Fruit fly (Drosophila melanogaster) whole organism, embryonic: Measurements from ENCODE around the gene dpr20.

Experiments
- Atf-2 ChIP-seq: fragments of 200-800 bp; sonication (Bioruptor generic); optimal IDR thresholded peaks from 2 replicates; lab custom pipeline; 2016; ENCODE audit warnings: missing biosample characterization, missing genetic modification characterization
- B-H1 ChIP-seq: fragments of 200-800 bp; sonication (Bioruptor generic); IDR thresholded peaks from 3 replicates; pipeline ENCODE4 v1.3.6; 2022; ENCODE audit warnings: missing biosample characterization, missing genetic modification characterization
- B-H2 ChIP-seq: fragments of 200-800 bp; sonication (Bioruptor generic); optimal IDR thresholded peaks from 2 replicates; lab custom pipeline; 2018; ENCODE audit warnings: missing biosample characterization, mild to moderate bottlenecking, missing genetic modification characterization
- CG10565 ChIP-seq: fragments of 200-800 bp; sonication (Bioruptor generic); optimal IDR thresholded peaks from 3 replicates; lab custom pipeline; 2016; ENCODE audit warnings: missing biosample characterization, mild to moderate bottlenecking, missing genetic modification characterization
- CG11723 ChIP-seq: fragments of 200-800 bp; sonication (Bioruptor generic); optimal IDR thresholded peaks from 2 replicates; lab custom pipeline; 2017; ENCODE audit warnings: missing biosample characterization, mild to moderate bottlenecking, missing genetic modification characterization
- CG12236 ChIP-seq: fragments of 200-800 bp; sonication (Bioruptor generic); optimal IDR thresholded peaks from 2 replicates; lab custom pipeline; 2016; ENCODE audit warnings: missing biosample characterization, missing genetic modification characterization
- CG14860 ChIP-seq: fragments of 200-800 bp; sonication (Bioruptor generic); IDR thresholded peaks from 3 replicates; pipeline ENCODE4 v1.3.6; 2022; ENCODE audit warnings: missing biosample characterization, missing genetic modification characterization; ENCODE audit not compliant: partially characterized antibody
- CG15601 ChIP-seq: fragments of 200-800 bp; sonication (Bioruptor generic); optimal IDR thresholded peaks from 3 replicates; lab custom pipeline; 2019; ENCODE audit warnings: missing biosample characterization, mild to moderate bottlenecking, missing genetic modification characterization, moderate library complexity
- CG16779 ChIP-seq: fragments of 200-800 bp; sonication (Bioruptor generic); IDR thresholded peaks from 2 replicates; pipeline ENCODE4 v1.3.6; 2022; ENCODE audit warnings: missing biosample characterization, missing genetic modification characterization
- CG18262 ChIP-seq: fragments of 200-800 bp; optimal IDR thresholded peaks from 3 replicates; lab custom pipeline; 2019; ENCODE audit warnings: missing biosample characterization, mild to moderate bottlenecking, missing genetic modification characterization, moderate library complexity
- CG18476 ChIP-seq: fragments of 200-800 bp; sonication (Bioruptor generic); optimal IDR thresholded peaks from 2 replicates; lab custom pipeline; 2016; ENCODE audit warnings: missing biosample characterization, mild to moderate bottlenecking, missing genetic modification characterization
- CG2199 ChIP-seq: fragments of 200-800 bp; sonication (Bioruptor generic); IDR thresholded peaks from 3 replicates; pipeline ENCODE4 v1.3.6; 2022; ENCODE audit warnings: missing biosample characterization, missing genetic modification characterization
- CG32767 ChIP-seq: fragments of 200-800 bp; sonication (Bioruptor generic); IDR thresholded peaks from 2 replicates; pipeline ENCODE4 v1.3.6; 2022; ENCODE audit warnings: missing biosample characterization, missing genetic modification characterization
- CG5245 ChIP-seq: fragments of 200-800 bp; sonication (Bioruptor generic); optimal IDR thresholded peaks from 3 replicates; lab custom pipeline; 2016; ENCODE audit warnings: missing biosample characterization, missing genetic modification characterization
- CG6689 ChIP-seq: fragments of 200-800 bp; sonication (Bioruptor generic); IDR thresholded peaks from 2 replicates; pipeline ENCODE4 v1.3.6; 2022; ENCODE audit warnings: missing biosample characterization, missing genetic modification characterization
- CG7556 ChIP-seq: fragments of 200-800 bp; sonication (Bioruptor generic); optimal IDR thresholded peaks from 2 replicates; lab custom pipeline; 2017; ENCODE audit warnings: missing biosample characterization, mild to moderate bottlenecking, missing genetic modification characterization
- CG8089 ChIP-seq: fragments of 200-800 bp; sonication (Bioruptor generic); optimal IDR thresholded peaks from 3 replicates; lab custom pipeline; 2016; ENCODE audit warnings: missing biosample characterization, missing genetic modification characterization
- CG9727 ChIP-seq: fragments of 200-800 bp; sonication (Bioruptor generic); optimal IDR thresholded peaks from 3 replicates; lab custom pipeline; 2017; ENCODE audit warnings: missing biosample characterization, mild to moderate bottlenecking, missing genetic modification characterization
- Chrac-16 ChIP-seq: fragments of 200-800 bp; sonication (Bioruptor generic); optimal IDR thresholded peaks from 3 replicates; lab custom pipeline; 2016; ENCODE audit warnings: missing biosample characterization, missing genetic modification characterization
- D19A ChIP-seq: fragments of 200-800 bp; optimal IDR thresholded peaks from 3 replicates; lab custom pipeline; 2019; ENCODE audit warnings: missing biosample characterization, mild to moderate bottlenecking, missing genetic modification characterization, moderate library complexity
- Dbx ChIP-seq: fragments of 200-800 bp; sonication (Bioruptor generic); IDR thresholded peaks from 3 replicates; pipeline ENCODE4 v1.3.6; 2022; ENCODE audit warnings: missing biosample characterization, missing genetic modification characterization
- Dp ChIP-seq: fragments of 200-800 bp; sonication (Bioruptor generic); optimal IDR thresholded peaks from 2 replicates; lab custom pipeline; 2018; ENCODE audit warnings: missing biosample characterization, mild to moderate bottlenecking, missing genetic modification characterization, moderate library complexity
- Dref ChIP-seq: fragments of 200-800 bp; sonication (Bioruptor generic); IDR thresholded peaks from 2 replicates; pipeline ENCODE4 v1.3.6; 2022; ENCODE audit warnings: missing biosample characterization, missing genetic modification characterization
- E2f1 ChIP-seq: fragments of 200-800 bp; sonication (Bioruptor generic); IDR thresholded peaks from 2 replicates; pipeline ENCODE4 v1.3.6; 2022; ENCODE audit warnings: missing biosample characterization, missing genetic modification characterization
- Fer1 ChIP-seq: fragments of 200-800 bp; sonication (Bioruptor generic); optimal IDR thresholded peaks from 2 replicates; lab custom pipeline; 2017; ENCODE audit warnings: missing biosample characterization, mild to moderate bottlenecking, missing genetic modification characterization
- HLH54F ChIP-seq: fragments of 200-800 bp; sonication (Bioruptor generic); optimal IDR thresholded peaks from 3 replicates; lab custom pipeline; 2016; ENCODE audit warnings: missing biosample characterization, missing genetic modification characterization
- Hmr ChIP-seq: fragments of 200-800 bp; sonication (Bioruptor generic); optimal IDR thresholded peaks from 3 replicates; lab custom pipeline; 2017; ENCODE audit warnings: mild to moderate bottlenecking, missing biosample characterization, missing genetic modification reagents, missing genetic modification characterization
- MTF-1 ChIP-seq: fragments of 200-800 bp; sonication (Bioruptor generic); optimal IDR thresholded peaks from 2 replicates; lab custom pipeline; 2018; ENCODE audit warnings: missing biosample characterization, mild to moderate bottlenecking, missing genetic modification characterization, borderline replicate concordance
- Med ChIP-seq: fragments of 200-800 bp; sonication (Bioruptor generic); peaks from one replicate; lab custom pipeline; 2016; ENCODE audit warnings: missing biosample characterization, missing genetic modification characterization, mild to moderate bottlenecking, inconsistent platforms, moderate library complexity
- Nf-YB ChIP-seq: fragments of 200-800 bp; sonication (Bioruptor generic); optimal IDR thresholded peaks from 3 replicates; lab custom pipeline; 2019; ENCODE audit warnings: missing biosample characterization, mild to moderate bottlenecking, missing genetic modification characterization, moderate library complexity
- Ssrp ChIP-seq: fragments of 200-800 bp; sonication (Bioruptor generic); optimal IDR thresholded peaks from 2 replicates; lab custom pipeline; 2018; ENCODE audit warnings: missing biosample characterization, mild to moderate bottlenecking, missing genetic modification characterization, moderate library complexity
- Tbp ChIP-seq: fragments of >200 bp; optimal IDR thresholded peaks from 2 replicates; lab custom pipeline; 2018; ENCODE audit warnings: missing biosample characterization, missing genetic modification characterization
- ato ChIP-seq: fragments of 200-800 bp; sonication (Bioruptor generic); IDR thresholded peaks from 2 replicates; pipeline ENCODE4 v1.3.6; 2022; ENCODE audit warnings: missing biosample characterization, missing genetic modification characterization; ENCODE audit not compliant: partially characterized antibody
- chif ChIP-seq, 2 experiments: fragments of 200-800 bp; sonication (Bioruptor generic); optimal IDR thresholded peaks; 3 replicates each; lab custom pipeline; 2016; ENCODE audit warnings: missing biosample characterization in 2 of 2, missing genetic modification characterization in 2 of 2
- cwo ChIP-seq: fragments of 200-800 bp; sonication (Bioruptor generic); optimal IDR thresholded peaks from 3 replicates; lab custom pipeline; 2017; ENCODE audit warnings: missing biosample characterization, missing genetic modification characterization, mild to moderate bottlenecking, moderate library complexity, missing genetic modification reagents
- dimm ChIP-seq: fragments of 200-800 bp; sonication (Bioruptor generic); IDR thresholded peaks from 2 replicates; pipeline ENCODE4 v1.3.6; 2022; ENCODE audit warnings: missing biosample characterization, missing genetic modification characterization
- en ChIP-seq: fragments of 200-800 bp; sonication (Bioruptor generic); optimal IDR thresholded peaks from 2 replicates; lab custom pipeline; 2016; ENCODE audit warnings: missing biosample characterization, missing genetic modification characterization
- exex ChIP-seq: fragments of 200-800 bp; sonication (Bioruptor generic); optimal IDR thresholded peaks from 4 replicates; lab custom pipeline; 2018; ENCODE audit warnings: missing biosample characterization, mild to moderate bottlenecking, missing genetic modification characterization, moderate library complexity
- gsb-n ChIP-seq: fragments of 200-800 bp; sonication (Bioruptor generic); optimal IDR thresholded peaks from 3 replicates; lab custom pipeline; 2018; ENCODE audit warnings: missing biosample characterization, mild to moderate bottlenecking, missing genetic modification characterization
- jing ChIP-seq: fragments of 200-800 bp; sonication (Bioruptor generic); optimal IDR thresholded peaks from 2 replicates; lab custom pipeline; 2018; ENCODE audit warnings: missing biosample characterization, mild to moderate bottlenecking, missing genetic modification characterization
- jumu ChIP-seq: fragments of 200-800 bp; sonication (Bioruptor generic); optimal IDR thresholded peaks from 3 replicates; lab custom pipeline; 2016; ENCODE audit warnings: missing biosample characterization, missing genetic modification characterization
- mld ChIP-seq: fragments of 200-800 bp; sonication (Bioruptor generic); IDR thresholded peaks from 3 replicates; pipeline ENCODE4 v1.3.6; 2022; ENCODE audit warnings: missing biosample characterization, missing genetic modification characterization; ENCODE audit not compliant: partially characterized antibody
- sisA ChIP-seq: fragments of 200-800 bp; sonication (Bioruptor generic); IDR thresholded peaks from 2 replicates; pipeline ENCODE4 v1.3.6; 2022; ENCODE audit warnings: missing biosample characterization, missing genetic modification characterization
- sqz ChIP-seq: fragments of 200-800 bp; sonication (Bioruptor generic); optimal IDR thresholded peaks from 3 replicates; lab custom pipeline; 2018; ENCODE audit warnings: missing biosample characterization, mild to moderate bottlenecking, missing genetic modification characterization
- tap ChIP-seq: fragments of 200-800 bp; optimal IDR thresholded peaks from 3 replicates; lab custom pipeline; 2019; ENCODE audit warnings: missing biosample characterization, mild to moderate bottlenecking, missing genetic modification characterization, moderate library complexity
- unc-4 ChIP-seq: fragments of 200-800 bp; sonication (Bioruptor generic); IDR thresholded peaks from 2 replicates; pipeline ENCODE4 v1.3.6; 2022; ENCODE audit warnings: missing biosample characterization, missing genetic modification characterization; ENCODE audit not compliant: partially characterized antibody
- vnd ChIP-seq: fragments of 200-800 bp; sonication (Bioruptor generic); IDR thresholded peaks from 3 replicates; pipeline ENCODE4 v1.3.6; 2022; ENCODE audit warnings: missing biosample characterization, missing genetic modification characterization; ENCODE audit not compliant: partially characterized antibody
- zfh1 ChIP-seq: fragments of 200-800 bp; sonication (Bioruptor generic); IDR thresholded peaks from 3 replicates; pipeline ENCODE4 v1.3.6; 2022; ENCODE audit warnings: missing biosample characterization, missing genetic modification characterization
- zfh2 ChIP-seq: fragments of 200-800 bp; sonication (Bioruptor generic); optimal IDR thresholded peaks from 2 replicates; lab custom pipeline; 2016; ENCODE audit warnings: missing biosample characterization, missing genetic modification characterization

Gene dpr20

DNA sequence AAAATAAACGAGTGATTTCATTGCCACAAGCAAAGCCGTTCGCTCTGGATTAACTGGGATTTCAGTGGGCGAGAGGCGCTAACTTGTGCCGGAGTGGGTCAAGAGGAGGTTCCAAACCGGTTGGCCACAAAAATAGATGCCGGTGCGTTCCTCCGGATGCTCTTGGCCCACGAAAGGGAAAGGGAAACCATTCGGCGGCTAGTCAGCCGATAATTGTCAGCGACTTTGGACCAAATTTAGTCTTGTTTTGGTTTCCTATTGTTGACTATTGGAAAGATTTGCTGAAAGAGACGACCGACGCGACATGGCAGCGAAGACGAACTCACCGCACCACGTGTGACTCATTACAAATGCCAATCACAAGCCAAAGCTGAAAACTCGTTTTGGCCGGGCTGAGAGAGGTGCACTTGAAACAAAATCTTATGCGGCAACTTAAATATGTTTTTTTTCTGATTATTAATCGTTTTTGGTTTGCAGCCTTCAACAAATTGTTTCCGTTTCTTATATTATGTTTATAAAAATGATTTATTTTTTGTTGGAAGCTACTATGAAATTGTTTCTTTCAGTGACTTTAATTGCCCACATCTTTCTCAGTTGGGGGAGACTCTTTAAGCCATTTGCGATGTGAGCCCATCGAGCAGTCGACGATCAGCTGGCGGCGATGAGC is 38.4 kb upstream of the dpr20 start, which contains the start of gene CG34056 (continued):
- TF ChIP-seq Dref (GFP tag; lab: Robert Waterston, UW) (no peak), Tbp (GFP tag; lab: Kevin White, UChicago) (no peak), CG10565 (peak; percentile 58), CG16779 (GFP tag; lab: Robert Waterston, UW) (peak; percentile 76), jumu (GFP tag; lab: Kevin White, UChicago) (peak; percentile 55), CG11723 (GFP tag; lab: Kevin White, UChicago) (peak; percentile 70), MTF-1 (peak; percentile 88), sqz (GFP tag; lab: Kevin White, UChicago) (peak; percentile 93), Med (GFP tag; lab: Kevin White, UChicago) (peak; percentile 96), Dp (no peak), CG12236 (GFP tag; lab: Kevin White, UChicago) (peak; percentile 72), CG6689 (GFP tag; lab: Robert Waterston, UW) (peak; percentile 96), Hmr (GFP tag; lab: Kevin White, UChicago) (peak; percentile 85), CG18476 (GFP tag; lab: Kevin White, UChicago) (peak; percentile 91), Chrac-16 (GFP tag; lab: Kevin White, UChicago) (peak; percentile 75), CG15601 (peak; percentile 75), dimm (peak; percentile 90), tap (tag; lab: Kevin White, UChicago) (peak; percentile 93), CG8089 (GFP tag; lab: Kevin White, UChicago) (peak; percentile 35), Fer1 (GFP tag; lab: Kevin White, UChicago) (peak; percentile 94), cwo (peak; percentile 87), CG9727 (GFP tag; lab: Kevin White, UChicago) (peak; percentile 91), zfh1 (GFP tag; lab: Robert Waterston, UW) (peak; percentile 97), chif (GFP tag; optimal IDR thresholded peaks at IDR 0.05; lab: Kevin White, UChicago) (peak; percentile 61 to 68), CG18262 (tag; lab: Kevin White, UChicago) (peak; percentile 93), zfh2 (GFP tag; lab: Kevin White, UChicago) (peak; percentile 75), CG14860 (GFP tag; lab: Robert Waterston, UW) (no peak), Ssrp (tag; lab: Kevin White, UChicago) (peak; percentile 83), E2f1 (GFP tag; lab: Robert Waterston, UW) (peak; percentile 96), CG7556 (peak; percentile 92), sisA (peak; percentile 93), CG5245 (GFP tag; lab: Kevin White, UChicago) (peak; percentile 92), CG32767 (peak; percentile 89), B-H1 (peak; percentile 93), jing (peak; percentile 53), ato (no peak), unc-4 (0 out of 2 replicates have a peak, but pooled peaks have one; percentile 31), gsb-n (tag; lab: Kevin White, UChicago) (peak; percentile 91), vnd (GFP tag; lab: Robert Waterston, UW) (no peak), en (GFP tag; lab: Kevin White, UChicago) (peak; percentile 54), B-H2 (peak; percentile 4), mld (no peak), Atf-2 (peak; percentile 9), Dbx (GFP tag; lab: Robert Waterston, UW) (peak; percentile 96), exex (tag; lab: Kevin White, UChicago) (peak; percentile 71), CG2199 (GFP tag; lab: Robert Waterston, UW) (peak; percentile 92; the same call in 1 of the 3 replicates), Nf-YB (peak; percentile 73), D19A (tag; lab: Kevin White, UChicago) (peak; percentile 89), HLH54F (GFP tag; lab: Kevin White, UChicago) (peak; percentile 71)
